Worm (Caenorhabditis elegans) whole organism, young adult: ENCODE measurements around the gene C33C12.1.

ENCODE experiments used
- K11D2.4 ChIP-seq: fragments of 200-800 bp; sonication (Bioruptor generic); IDR thresholded peaks from 2 replicates; pipeline ENCODE4 v1.3.6; 2022; ENCODE audit warnings: missing genetic modification reagents, missing genetic modification characterization, missing compliant biosample characterization
- ceh-100 ChIP-seq: fragments of 200-800 bp; sonication (Bioruptor generic); IDR thresholded peaks from 2 replicates; pipeline ENCODE4 v1.3.6; 2022; ENCODE audit warnings: missing genetic modification reagents, missing genetic modification characterization, missing compliant biosample characterization
- ceh-27 ChIP-seq: fragments of 200-800 bp; sonication (Bioruptor generic); optimal IDR thresholded peaks from 2 replicates; lab custom pipeline; 2018; ENCODE audit warnings: mild to moderate bottlenecking, missing genetic modification characterization, moderate library complexity, missing compliant biosample characterization
- dox-1 ChIP-seq: fragments of 200-800 bp; sonication (Bioruptor generic); IDR thresholded peaks from 2 replicates; pipeline ENCODE4 v1.3.6; 2022; ENCODE audit warnings: missing genetic modification reagents, missing genetic modification characterization, missing compliant biosample characterization
- egl-18 ChIP-seq: fragments of 200-800 bp; sonication (Bioruptor generic); IDR thresholded peaks from 2 replicates; pipeline ENCODE4 v1.3.6; 2022; ENCODE audit warnings: missing genetic modification reagents, missing genetic modification characterization, missing compliant biosample characterization
- ets-4 ChIP-seq: fragments of 200-800 bp; sonication (Bioruptor generic); optimal IDR thresholded peaks from 2 replicates; lab custom pipeline; 2018; ENCODE audit warnings: mild to moderate bottlenecking, missing genetic modification characterization, missing compliant biosample characterization
- hmg-20 ChIP-seq: fragments of 200-800 bp; sonication (Bioruptor generic); IDR thresholded peaks from 2 replicates; pipeline ENCODE4 v1.3.6; 2022; ENCODE audit warnings: missing genetic modification reagents, missing genetic modification characterization, missing compliant biosample characterization
- lin-35 ChIP-seq, 3 experiments: fragments of 150-350 bp in 2 of 3; sonication (generic microtip) in 1 of 3; optimal IDR thresholded peaks; 2 replicates each; lab custom pipeline; 2014 to 2018; ENCODE audit warnings: missing biosample characterization in 3 of 3, missing genetic modification characterization in 3 of 3, missing genetic modification reagents in 3 of 3
- nfya-1 ChIP-seq: sonication (generic microtip); optimal IDR thresholded peaks from 2 replicates; lab custom pipeline; 2017; ENCODE audit warnings: antibody characterized with exemption, missing compliant biosample characterization, missing genetic modification characterization, borderline replicate concordance; ENCODE audit not compliant: insufficient read depth
- snpc-4 ChIP-seq, 5 experiments: fragments of 150-350 bp in 1 of 5; sonication (generic microtip) in 4 of 5; optimal IDR thresholded peaks; 2 replicates each; lab custom pipeline; 2014 to 2018; ENCODE audit warnings: missing genetic modification characterization in 5 of 5, missing biosample characterization in 3 of 5, antibody characterized with exemption in 2 of 5, mild to moderate bottlenecking in 2 of 5, missing compliant biosample characterization in 2 of 5, missing genotype in 2 of 5, moderate library complexity in 2 of 5, missing genetic modification reagents in 1 of 5
- unc-62 ChIP-seq: fragments of 150-350 bp; optimal IDR thresholded peaks from 2 replicates; lab custom pipeline; 2014; ENCODE audit warnings: missing biosample characterization, missing genetic modification reagents, missing genetic modification characterization
- zfh-2 ChIP-seq: fragments of 200-800 bp; sonication (Bioruptor generic); conservative IDR thresholded peaks from 2 replicates; pipeline ENCODE4 v1.3.6; 2022; ENCODE audit warnings: missing genetic modification reagents, missing genetic modification characterization, missing compliant biosample characterization

DNA sequence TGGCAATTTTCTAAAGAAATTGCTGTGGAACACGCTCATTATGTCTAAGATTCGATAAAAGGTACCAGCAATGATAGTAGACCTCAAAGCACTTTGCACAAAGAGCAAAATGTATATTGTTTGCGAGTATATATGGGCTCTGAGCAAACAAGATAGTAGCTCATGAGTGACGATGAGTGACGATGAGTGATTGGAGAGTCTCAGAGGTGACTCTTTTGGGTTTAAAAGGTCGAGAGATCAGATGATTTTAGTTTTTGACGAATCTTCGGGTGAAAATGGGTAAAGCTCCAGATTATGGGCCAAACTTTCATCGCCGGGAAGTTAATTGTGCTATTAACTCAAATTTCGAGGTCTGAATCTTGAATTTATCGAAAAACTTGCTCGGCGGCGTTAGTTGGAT, 1.3 kb upstream of the C33C12.1 start:
- TF ChIP-seq ceh-100: no peak
- TF ChIP-seq dox-1 (GFP tag; lab: Robert Waterston, UW): no peak
- no peak for TF ChIP-seq egl-18 (GFP tag; lab: Robert Waterston, UW)
- no peak for TF ChIP-seq snpc-4 (GFP tag; optimal IDR thresholded peaks at IDR 0.05; lab: Kevin White, UChicago)
- no peak for TF ChIP-seq snpc-4 (tag; optimal IDR thresholded peaks at IDR 0.05; lab: Kevin White, UChicago)
- TF ChIP-seq unc-62: no peak
- no peak for TF ChIP-seq lin-35 (GFP tag; optimal IDR thresholded peaks at IDR 0.05; lab: Kevin White, UChicago)
- TF ChIP-seq K11D2.4 (GFP tag; lab: Robert Waterston, UW): no peak
- TF ChIP-seq ets-4: no peak
- no peak for TF ChIP-seq nfya-1
- no peak for TF ChIP-seq hmg-20
- no peak for TF ChIP-seq zfh-2 (GFP tag; lab: Robert Waterston, UW)
- no peak for TF ChIP-seq ceh-27 (GFP tag; lab: Kevin White, UChicago)
